Worm (Caenorhabditis elegans) whole organism, midembryonic: ENCODE measurements around the gene F35C8.8.

Experiments
- T22C8.4 ChIP-seq: fragments of 200-800 bp; sonication (Bioruptor generic); IDR thresholded peaks from 2 replicates; pipeline ENCODE4 v1.3.6; 2022; ENCODE audit warnings: missing genetic modification characterization, missing compliant biosample characterization
- cog-1 ChIP-seq: sonication (generic microtip); optimal IDR thresholded peaks from 2 replicates; lab custom pipeline; 2016; ENCODE audit warnings: missing genetic modification characterization, missing compliant biosample characterization
- flt-1 ChIP-seq: fragments of 200-800 bp; sonication (Bioruptor generic); IDR thresholded peaks from 2 replicates; pipeline ENCODE4 v1.3.6; 2022; ENCODE audit warnings: missing genetic modification characterization, missing compliant biosample characterization
- klf-2 ChIP-seq: fragments of 200-800 bp; sonication (Bioruptor generic); conservative IDR thresholded peaks from 2 replicates; pipeline ENCODE4 v1.3.6; 2022; ENCODE audit warnings: missing genetic modification reagents, missing genetic modification characterization, missing compliant biosample characterization
- med-1 ChIP-seq: sonication (generic microtip); optimal IDR thresholded peaks from 2 replicates; lab custom pipeline; 2017; ENCODE audit warnings: missing genetic modification characterization, mild to moderate bottlenecking, missing compliant biosample characterization, antibody characterized with exemption, missing genetic modification reagents; ENCODE audit not compliant: insufficient read depth
- ref-1 ChIP-seq: fragments of 200-800 bp; sonication (Bioruptor generic); conservative IDR thresholded peaks from 2 replicates; pipeline ENCODE4 v1.3.6; 2022; ENCODE audit warnings: missing genetic modification reagents, missing genetic modification characterization, missing compliant biosample characterization
- ztf-23 ChIP-seq: fragments of 200-800 bp; sonication (Bioruptor generic); IDR thresholded peaks from 2 replicates; pipeline ENCODE4 v1.3.6; 2022; ENCODE audit warnings: missing genetic modification reagents, missing genetic modification characterization, missing compliant biosample characterization
- ztf-29 ChIP-seq: fragments of 200-800 bp; sonication (Bioruptor generic); IDR thresholded peaks from 2 replicates; pipeline ENCODE4 v1.3.6; 2022; ENCODE audit warnings: missing genetic modification reagents, missing genetic modification characterization, missing compliant biosample characterization

DNA sequence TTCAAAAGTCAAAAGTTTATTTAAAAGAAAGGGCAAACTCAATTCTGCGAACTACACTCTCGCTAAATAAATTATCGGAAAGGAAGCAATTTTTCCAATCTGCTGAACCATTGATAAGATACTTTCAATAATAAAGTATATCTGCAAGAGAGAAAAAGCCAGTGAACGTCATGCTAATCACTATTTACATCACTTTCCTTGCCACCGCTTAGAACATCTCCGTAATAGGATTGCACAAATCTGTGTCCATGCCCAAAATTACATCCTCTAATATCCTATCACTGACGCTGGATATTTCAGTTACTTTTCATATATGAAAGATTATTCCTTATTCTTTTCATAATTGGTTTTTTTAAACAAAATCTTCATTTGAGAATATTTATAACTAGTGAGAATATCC, 10.3 kb upstream of the F35C8.8 start:
- TF ChIP-seq med-1 (no peak), ztf-23 (GFP tag; lab: Robert Waterston, UW) (no peak), ref-1 (no peak), cog-1 (tag; lab: Kevin White, UChicago) (no peak), T22C8.4 (GFP tag; lab: Robert Waterston, UW) (no peak), klf-2 (GFP tag; lab: Robert Waterston, UW) (no peak), flt-1 (GFP tag; lab: Robert Waterston, UW) (no peak), ztf-29 (no peak)
